Fruit fly (Drosophila melanogaster) whole organism, prepupa: ENCODE measurements around the gene CG6937.

Experiments
- Blimp-1 ChIP-seq: fragments of 200-800 bp; sonication (Bioruptor generic); optimal IDR thresholded peaks from 3 replicates; lab custom pipeline; 2017; ENCODE audit warnings: missing biosample characterization, missing genetic modification characterization, mild to moderate bottlenecking, moderate library complexity, missing genetic modification reagents
- CG10669 ChIP-seq: fragments of 200-800 bp; sonication (Bioruptor generic); optimal IDR thresholded peaks from 3 replicates; lab custom pipeline; 2018; ENCODE audit warnings: missing biosample characterization, mild to moderate bottlenecking, missing genetic modification characterization, moderate library complexity
- CG11294 ChIP-seq: fragments of 200-800 bp; sonication (Bioruptor generic); IDR thresholded peaks from 2 replicates; pipeline ENCODE4 v1.3.6; 2022; ENCODE audit warnings: missing biosample characterization, missing genetic modification characterization
- CG1621 ChIP-seq: fragments of 200-800 bp; sonication (Bioruptor generic); optimal IDR thresholded peaks from 3 replicates; lab custom pipeline; 2018; ENCODE audit warnings: missing biosample characterization, mild to moderate bottlenecking, missing genetic modification characterization
- CG16779 ChIP-seq: fragments of 200-800 bp; sonication (Bioruptor generic); optimal IDR thresholded peaks from 3 replicates; lab custom pipeline; 2017; ENCODE audit warnings: missing biosample characterization, mild to moderate bottlenecking, missing genetic modification characterization
- CG32006 ChIP-seq: fragments of 200-800 bp; sonication (Bioruptor generic); optimal IDR thresholded peaks from 3 replicates; lab custom pipeline; 2017; ENCODE audit warnings: missing biosample characterization, mild to moderate bottlenecking, missing genetic modification characterization
- CG34406 ChIP-seq: fragments of 200-800 bp; sonication (Bioruptor generic); optimal IDR thresholded peaks from 3 replicates; lab custom pipeline; 2016; ENCODE audit warnings: missing biosample characterization, missing genetic modification characterization
- CG3919 ChIP-seq: fragments of 200-800 bp; sonication (Bioruptor generic); optimal IDR thresholded peaks from 3 replicates; lab custom pipeline; 2016; ENCODE audit warnings: missing biosample characterization, missing genetic modification characterization
- CG6276 ChIP-seq: fragments of 200-800 bp; sonication (Bioruptor generic); optimal IDR thresholded peaks from 2 replicates; lab custom pipeline; 2017; ENCODE audit warnings: missing biosample characterization, mild to moderate bottlenecking, missing genetic modification characterization
- CG6808 ChIP-seq: fragments of 200-800 bp; sonication (Bioruptor generic); optimal IDR thresholded peaks from 3 replicates; lab custom pipeline; 2017; ENCODE audit warnings: missing biosample characterization, missing genetic modification characterization, mild to moderate bottlenecking, moderate library complexity, missing genetic modification reagents
- CG6854 ChIP-seq: fragments of 200-800 bp; sonication (Bioruptor generic); optimal IDR thresholded peaks from 2 replicates; lab custom pipeline; 2017; ENCODE audit warnings: missing biosample characterization, mild to moderate bottlenecking, missing genetic modification characterization
- CG8119 ChIP-seq: fragments of 200-800 bp; sonication (Bioruptor generic); IDR thresholded peaks from 3 replicates; pipeline ENCODE4 v1.3.6; 2022; ENCODE audit warnings: missing biosample characterization, missing genetic modification characterization
- CG8319 ChIP-seq: fragments of 200-800 bp; sonication (Bioruptor generic); optimal IDR thresholded peaks from 3 replicates; lab custom pipeline; 2016; ENCODE audit warnings: missing biosample characterization, missing genetic modification characterization
- CG8632 ChIP-seq: fragments of 200-800 bp; sonication (Bioruptor generic); optimal IDR thresholded peaks from 3 replicates; lab custom pipeline; 2016; ENCODE audit warnings: missing biosample characterization, missing genetic modification characterization
- CG9139 ChIP-seq: fragments of 200-800 bp; sonication (Bioruptor generic); optimal IDR thresholded peaks from 3 replicates; lab custom pipeline; 2017; ENCODE audit warnings: missing biosample characterization, mild to moderate bottlenecking, missing genetic modification characterization
- Eip78C ChIP-seq: fragments of 200-800 bp; sonication (Bioruptor generic); peaks from one replicate; lab custom pipeline; 2016; ENCODE audit warnings: missing biosample characterization, missing genetic modification characterization
- Eip93F ChIP-seq: fragments of 200-800 bp; sonication (Bioruptor generic); optimal IDR thresholded peaks from 2 replicates; lab custom pipeline; 2016; ENCODE audit warnings: missing biosample characterization, mild to moderate bottlenecking, missing genetic modification characterization
- Ets21C ChIP-seq: fragments of 200-800 bp; sonication (Bioruptor generic); optimal IDR thresholded peaks from 3 replicates; lab custom pipeline; 2016; ENCODE audit warnings: missing biosample characterization, missing genetic modification characterization
- Ets96B ChIP-seq: fragments of 200-800 bp; optimal IDR thresholded peaks from 2 replicates; lab custom pipeline; 2019; ENCODE audit warnings: missing biosample characterization, mild to moderate bottlenecking, missing genetic modification characterization, moderate library complexity
- Hr38 ChIP-seq: sonication (Bioruptor generic); optimal IDR thresholded peaks from 2 replicates; lab custom pipeline; 2016; ENCODE audit warnings: missing biosample characterization, missing genetic modification characterization
- Hr39 ChIP-seq: fragments of 200-800 bp; sonication (Bioruptor generic); optimal IDR thresholded peaks from 2 replicates; lab custom pipeline; 2016; ENCODE audit warnings: missing biosample characterization, missing genetic modification characterization
- Hr4 ChIP-seq: fragments of 200-800 bp; sonication (Bioruptor generic); optimal IDR thresholded peaks from 3 replicates; lab custom pipeline; 2016; ENCODE audit warnings: missing biosample characterization, missing genetic modification characterization
- Met ChIP-seq: fragments of 200-800 bp; sonication (Bioruptor generic); optimal IDR thresholded peaks from 3 replicates; lab custom pipeline; 2016; ENCODE audit warnings: missing biosample characterization, missing genetic modification characterization
- Sox15 ChIP-seq: fragments of 200-800 bp; sonication (Bioruptor generic); optimal IDR thresholded peaks from 3 replicates; lab custom pipeline; 2016; ENCODE audit warnings: missing biosample characterization, missing genetic modification characterization
- achi ChIP-seq: fragments of 200-800 bp; sonication (Bioruptor generic); optimal IDR thresholded peaks from 3 replicates; lab custom pipeline; 2016; ENCODE audit warnings: missing biosample characterization, missing genetic modification characterization
- dsx ChIP-seq: fragments of 200-800 bp; optimal IDR thresholded peaks from 3 replicates; lab custom pipeline; 2019; ENCODE audit warnings: missing biosample characterization, mild to moderate bottlenecking, missing genetic modification characterization, moderate library complexity; ENCODE audit not compliant: poor library complexity, severe bottlenecking
- eg ChIP-seq: fragments of 200-800 bp; sonication (Bioruptor generic); IDR thresholded peaks from 3 replicates; pipeline ENCODE4 v1.3.6; 2022; ENCODE audit warnings: missing biosample characterization, missing genetic modification characterization
- fd85E ChIP-seq: fragments of 200-800 bp; sonication (Bioruptor generic); optimal IDR thresholded peaks from 3 replicates; lab custom pipeline; 2016; ENCODE audit warnings: missing biosample characterization, missing genetic modification characterization
- net ChIP-seq: fragments of 200-800 bp; sonication (Bioruptor generic); optimal IDR thresholded peaks from 3 replicates; lab custom pipeline; 2016; ENCODE audit warnings: missing biosample characterization, missing genetic modification characterization
- pdm3 ChIP-seq: fragments of 200-800 bp; sonication (Bioruptor generic); optimal IDR thresholded peaks from 3 replicates; lab custom pipeline; 2016; ENCODE audit warnings: missing biosample characterization, missing genetic modification characterization
- spab ChIP-seq: fragments of 200-800 bp; sonication (Bioruptor generic); optimal IDR thresholded peaks from 2 replicates; lab custom pipeline; 2017; ENCODE audit warnings: missing biosample characterization, mild to moderate bottlenecking, missing genetic modification characterization, missing genetic modification reagents
- ss ChIP-seq, 2 experiments: fragments of 200-800 bp; sonication (Bioruptor generic); optimal IDR thresholded peaks; 2 replicates in 1 of 2; 3 replicates in 1 of 2; lab custom pipeline; 2017 to 2018; ENCODE audit warnings: mild to moderate bottlenecking in 2 of 2, missing biosample characterization in 2 of 2, missing genetic modification characterization in 2 of 2, moderate library complexity in 1 of 2
- svp ChIP-seq: fragments of 200-800 bp; sonication (Bioruptor generic); peaks from one replicate; lab custom pipeline; 2016; ENCODE audit warnings: missing biosample characterization, missing genetic modification characterization
- vri ChIP-seq: fragments of 200-800 bp; sonication (Bioruptor generic); optimal IDR thresholded peaks from 3 replicates; lab custom pipeline; 2016; ENCODE audit warnings: missing biosample characterization, mild to moderate bottlenecking, missing genetic modification characterization

The CG6937 gene

DNA sequence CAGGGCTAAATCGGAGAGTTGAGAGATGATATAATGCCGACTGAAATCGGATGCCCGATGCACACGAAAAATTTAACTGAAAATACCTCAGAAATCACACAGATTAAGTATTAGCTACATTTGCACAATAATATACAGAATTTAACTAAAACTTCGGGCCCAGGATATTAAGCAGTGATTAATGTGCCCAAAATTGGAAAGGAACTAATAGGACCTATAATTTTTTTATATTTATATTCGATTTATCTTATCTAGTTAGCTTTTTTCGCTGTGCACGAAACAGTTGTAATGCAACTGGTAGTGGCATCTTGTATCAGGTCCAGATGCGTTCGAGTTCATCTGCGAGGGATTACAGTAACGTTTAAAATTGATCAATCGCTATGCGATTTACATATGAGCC, 45.7 kb upstream of the CG6937 start (continued):
- TF ChIP-seq CG6276: no peak

DNA sequence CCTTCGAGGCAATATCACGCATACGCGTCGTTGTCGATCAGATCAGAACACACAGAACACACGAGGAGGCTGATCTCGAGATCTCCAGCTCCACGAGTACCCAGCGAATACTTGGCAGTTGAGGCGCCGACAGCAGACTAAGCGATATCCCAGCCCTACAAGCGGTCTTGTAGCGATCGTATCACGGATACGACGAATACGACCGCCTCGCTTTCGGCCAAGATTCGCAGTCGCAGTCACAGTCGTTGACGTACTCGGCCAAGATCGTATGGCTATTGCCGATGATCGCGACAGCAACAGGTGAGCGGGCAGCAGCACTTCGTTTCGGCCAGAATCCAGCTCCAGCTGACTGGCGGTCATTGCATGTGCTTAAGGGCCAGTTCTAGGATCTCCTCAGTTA, 44.8 kb upstream of the CG6937 start, which contains the start of gene CG5326:
Gene CG5326 (minus strand): TSS at position 158 of the 400 bp plus-strand sequence.
- TF ChIP-seq dsx (peak; percentile 56), CG9139 (GFP tag; lab: Kevin White, UChicago) (peak; percentile 46), CG3919 (peak; percentile 39), CG8319 (GFP tag; lab: Kevin White, UChicago) (no peak), Ets96B (tag; lab: Kevin White, UChicago) (no peak), spab (GFP tag; lab: Kevin White, UChicago) (no peak), achi (GFP tag; lab: Kevin White, UChicago) (no peak), fd85E (GFP tag; lab: Kevin White, UChicago) (no peak), Ets21C (no peak), Eip78C (GFP tag; lab: Kevin White, UChicago) (peak; percentile 24), eg (GFP tag; lab: Robert Waterston, UW) (0 out of 3 replicates have a peak, but pooled peaks have one; percentile 15), CG6808 (GFP tag; lab: Kevin White, UChicago) (peak; percentile 40), CG16779 (no peak), CG6854 (peak; percentile 12), svp (GFP tag; lab: Kevin White, UChicago) (no peak), ss (GFP tag; optimal IDR thresholded peaks at IDR 0.05; lab: Kevin White, UChicago) (peak; percentile 35 to 69), CG1621 (peak; percentile 58)
- TF ChIP-seq, all 60 proteins: peak for 9

DNA sequence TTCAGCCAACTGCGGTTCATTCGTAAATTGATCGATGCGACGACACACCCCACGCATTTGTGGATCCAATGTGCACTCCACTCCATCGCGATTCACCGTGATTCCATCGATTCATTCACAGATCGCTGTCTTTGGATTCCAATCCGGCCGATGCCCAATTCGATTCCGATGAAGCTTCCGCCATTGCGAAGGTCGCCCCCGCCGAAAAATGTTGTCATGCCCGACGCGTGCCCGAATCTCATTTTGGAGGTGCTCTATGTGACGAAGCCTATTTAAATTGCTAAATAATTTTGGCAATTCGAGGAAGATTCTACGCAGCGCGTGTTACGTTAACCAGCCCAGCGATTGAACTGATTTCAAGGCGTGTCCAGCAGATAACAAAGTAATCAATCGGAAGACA, 43.9 kb upstream of the CG6937 start:
- TF ChIP-seq CG11294 (GFP tag; lab: Robert Waterston, UW): no peak
- no peak for TF ChIP-seq vri (GFP tag; lab: Kevin White, UChicago)
- no peak for TF ChIP-seq Met (GFP tag; lab: Kevin White, UChicago)
- no peak for TF ChIP-seq CG34406 (GFP tag; lab: Kevin White, UChicago)
- TF ChIP-seq CG8119 (GFP tag; lab: Robert Waterston, UW): no peak
- no peak for TF ChIP-seq Hr39 (GFP tag; lab: Kevin White, UChicago)
- TF ChIP-seq CG6854: no peak
- no peak for TF ChIP-seq CG9139 (GFP tag; lab: Kevin White, UChicago)
- no peak for TF ChIP-seq Eip93F
- TF ChIP-seq CG10669 (GFP tag; lab: Kevin White, UChicago): no peak
- no peak for TF ChIP-seq CG32006 (GFP tag; lab: Kevin White, UChicago)
- no peak for TF ChIP-seq pdm3 (GFP tag; lab: Kevin White, UChicago)
- no peak for TF ChIP-seq CG3919
- TF ChIP-seq net (GFP tag; lab: Kevin White, UChicago): no peak
- no peak for TF ChIP-seq Hr4 (GFP tag; lab: Kevin White, UChicago)
- TF ChIP-seq Sox15 (GFP tag; lab: Kevin White, UChicago): no peak
- no peak for TF ChIP-seq dsx
- TF ChIP-seq Hr38 (GFP tag; lab: Kevin White, UChicago): no peak
- TF ChIP-seq svp (GFP tag; lab: Kevin White, UChicago): no peak

DNA sequence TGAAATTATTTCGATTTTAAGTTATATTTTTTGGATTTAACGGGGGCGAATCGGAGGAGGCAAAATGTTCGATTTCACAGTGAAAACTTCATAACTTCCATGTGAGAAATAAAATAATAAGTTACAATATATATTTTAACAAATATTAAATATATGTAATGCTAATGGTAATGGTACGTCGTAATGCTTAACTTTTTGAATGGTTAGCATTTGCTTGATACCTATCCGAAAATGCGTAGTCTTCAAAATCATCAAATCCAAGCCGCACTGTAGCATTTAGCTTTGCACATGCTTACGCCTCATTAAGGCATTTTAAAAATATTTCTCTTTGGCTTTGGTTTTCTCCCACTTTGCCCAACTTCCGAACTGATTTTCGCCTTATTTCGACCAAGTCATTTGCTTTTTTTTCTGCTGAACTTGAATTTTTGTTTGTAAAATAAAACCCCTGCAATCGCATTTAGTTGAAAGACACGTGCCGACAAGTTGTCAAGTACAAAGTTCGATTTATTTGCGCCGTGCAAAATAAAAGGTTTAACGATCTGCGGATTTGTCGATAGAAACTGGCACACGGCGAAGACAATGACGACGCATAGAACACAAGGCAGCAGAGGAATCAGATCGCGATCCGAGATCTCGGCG, 41.7 kb upstream of the CG6937 start:
- no peak for TF ChIP-seq CG8632
- peak; percentile 39 for TF ChIP-seq svp (GFP tag; lab: Kevin White, UChicago)
- TF ChIP-seq eg (GFP tag; lab: Robert Waterston, UW): no peak

DNA sequence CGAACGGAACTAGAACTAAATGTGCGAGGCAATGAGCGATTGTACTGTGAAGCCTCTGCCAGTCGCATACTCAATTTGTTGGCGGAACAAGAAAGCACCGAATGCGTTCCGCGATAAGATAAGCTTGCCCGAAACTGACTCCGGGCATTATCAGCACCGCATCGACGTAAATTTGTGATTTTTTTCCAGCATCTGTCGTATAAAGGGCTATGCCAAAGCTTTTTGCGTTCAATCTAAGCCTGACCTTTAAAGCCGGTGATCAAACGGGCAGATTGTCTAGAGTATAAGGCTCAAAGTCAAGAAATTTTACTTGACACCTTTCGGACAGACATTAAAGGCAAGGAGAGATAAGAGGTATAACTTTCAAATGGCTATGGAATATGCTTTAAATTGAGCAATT, 38.6 kb upstream of the CG6937 start:
- TF ChIP-seq CG6854 (no peak), Blimp-1 (GFP tag; lab: Kevin White, UChicago) (no peak), CG8632 (no peak), CG16779 (no peak)
